Worm (Caenorhabditis elegans): ENCODE results near the gene nfx-1.
A peak's percentile ranks its signal among the peaks of the same experiment; 100 is the strongest.

The nfx-1 gene

DNA sequence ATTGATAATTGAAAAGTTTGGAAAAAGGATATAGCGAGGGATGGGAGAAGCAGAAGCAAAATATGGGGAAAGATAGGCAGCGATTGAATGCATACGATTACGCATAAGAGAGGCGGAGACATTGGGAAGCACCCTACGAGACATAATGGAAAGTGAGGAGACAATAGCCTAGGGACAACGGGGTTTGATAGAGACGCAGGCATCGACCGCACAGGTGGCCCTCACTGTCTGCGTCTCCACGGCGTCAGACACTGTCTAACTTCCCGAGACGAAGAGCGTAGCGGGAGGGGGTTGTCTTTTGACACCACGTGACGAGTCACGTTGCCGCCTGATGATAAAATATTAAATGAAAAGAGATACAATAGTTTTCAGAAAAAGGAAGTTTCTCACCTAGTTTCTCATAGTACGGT is 45.8 kb downstream of the nfx-1 start (continued):
- TF ChIP-seq sox-4 (tag; optimal IDR thresholded peaks at IDR 0.05) (peak; percentile 80), skn-1 (tag; optimal IDR thresholded peaks at IDR 0.05) (peak; percentile 83), irx-1 (tag; optimal IDR thresholded peaks at IDR 0.05) (peak; percentile 87), ces-1 (GFP tag; optimal IDR thresholded peaks at IDR 0.05) (no peak), nhr-76 (tag; optimal IDR thresholded peaks at IDR 0.05) (no peak), vab-15 (tag; optimal IDR thresholded peaks at IDR 0.05) (peak; percentile 24), pqm-1 (tag; optimal IDR thresholded peaks at IDR 0.05) (no peak), mep-1 (tag; optimal IDR thresholded peaks at IDR 0.05) (peak; percentile 78), ceh-90 (tag; optimal IDR thresholded peaks at IDR 0.05) (no peak), ceh-8 (GFP tag; optimal IDR thresholded peaks at IDR 0.05) (peak; percentile 52), aly-2 (tag; optimal IDR thresholded peaks at IDR 0.05) (peak; percentile 69), unc-62 (GFP tag; optimal IDR thresholded peaks at IDR 0.05) (no peak), hlh-17 (GFP tag; optimal IDR thresholded peaks at IDR 0.05; ENCODE audit: borderline replicate concordance) (no peak), ztf-11 (tag; optimal IDR thresholded peaks at IDR 0.05) (peak in 1 of 2 experiments; percentile 89), pag-3 (tag; optimal IDR thresholded peaks at IDR 0.05; ENCODE audit: borderline replicate concordance, insufficient read depth) (no peak), nhr-85 (tag) (peak; percentile 99), fos-1 (tag; optimal IDR thresholded peaks at IDR 0.05) (peak; percentile 60), nhr-11 (tag; optimal IDR thresholded peaks at IDR 0.05) (peak; percentile 85), dsc-1 (tag; optimal IDR thresholded peaks at IDR 0.05) (peak; percentile 91), hpl-2 (GFP tag; optimal IDR thresholded peaks at IDR 0.05) (peak; percentile 22), ceh-88 (GFP tag; IDR thresholded peaks at IDR 0.05) (peak; percentile 80), nhr-77 (tag; optimal IDR thresholded peaks at IDR 0.05) (peak; percentile 60), fkh-4 (tag; optimal IDR thresholded peaks at IDR 0.05; ENCODE audit: borderline replicate concordance) (peak; percentile 77), ceh-82 (tag; optimal IDR thresholded peaks at IDR 0.05) (peak; percentile 72 to 87 (median 81)), snpc-4 (tag; optimal IDR thresholded peaks at IDR 0.05) (peak; percentile 73), ztf-4 (tag; optimal IDR thresholded peaks at IDR 0.05) (peak; percentile 89), nhr-84 (tag; optimal IDR thresholded peaks at IDR 0.05) (no peak), unc-30 (tag; optimal IDR thresholded peaks at IDR 0.05) (no peak), blmp-1 (tag; optimal IDR thresholded peaks at IDR 0.05) (peak; percentile 54), mef-2 (tag; optimal IDR thresholded peaks at IDR 0.05) (peak; percentile 69), mdl-1 (tag; optimal IDR thresholded peaks at IDR 0.05) (peak; percentile 68 to 98), unc-98 (GFP tag; IDR thresholded peaks at IDR 0.05) (peak; percentile 85)

DNA sequence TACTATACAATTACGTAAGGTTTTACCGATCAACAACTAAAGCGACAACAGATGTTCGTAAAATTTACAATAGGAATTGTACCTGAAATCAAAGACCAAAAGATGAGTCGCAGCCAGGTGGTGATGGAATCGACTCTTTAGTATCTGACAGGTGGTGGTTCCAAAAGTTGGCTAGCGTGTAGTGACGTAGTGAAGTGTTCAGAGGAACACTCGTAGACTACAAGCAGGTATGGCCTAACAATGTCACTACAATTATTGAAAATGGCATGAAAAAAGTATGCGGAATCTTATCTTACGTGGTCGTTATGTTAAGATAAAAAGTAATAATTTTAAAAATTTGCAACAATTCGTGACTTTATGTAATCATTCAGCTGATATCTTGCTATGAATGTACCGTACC is 46.3 kb downstream of the nfx-1 start:
- TF ChIP-seq nhr-85 (tag) (peak; percentile 74), hpl-2 (GFP tag; optimal IDR thresholded peaks at IDR 0.05) (no peak)

- TF ChIP-seq C04F5.9 (tag; optimal IDR thresholded peaks at IDR 0.05) (no peak), mef-2 (tag; optimal IDR thresholded peaks at IDR 0.05) (no peak), nhr-20 (tag; optimal IDR thresholded peaks at IDR 0.05) (peak; percentile 16), aha-1 (tag; optimal IDR thresholded peaks at IDR 0.05) (no peak), nhr-71 (tag; optimal IDR thresholded peaks at IDR 0.05) (peak; percentile 28), ceh-90 (tag; optimal IDR thresholded peaks at IDR 0.05) (no peak), lin-35 (GFP tag; optimal IDR thresholded peaks at IDR 0.05) (peak in 1 of 2 experiments; percentile 57), nhr-237 (tag; optimal IDR thresholded peaks at IDR 0.05) (no peak), elt-2 (tag; optimal IDR thresholded peaks at IDR 0.05) (peak; percentile 72), jun-1 (tag; optimal IDR thresholded peaks at IDR 0.05) (peak; percentile 14), lin-14 (GFP tag; optimal IDR thresholded peaks at IDR 0.05) (peak; percentile 41), nhr-19 (GFP tag; conservative IDR thresholded peaks at IDR 0.05) (peak; percentile 34), nhr-90 (tag; optimal IDR thresholded peaks at IDR 0.05; ENCODE audit: poor library complexity) (peak; percentile 35), tlp-1 (tag; optimal IDR thresholded peaks at IDR 0.05) (no peak), mdl-1 (tag; optimal IDR thresholded peaks at IDR 0.05) (peak in 1 of 2 experiments; percentile 31), blmp-1 (tag; optimal IDR thresholded peaks at IDR 0.05) (peak; percentile 36), nhr-85 (tag) (peak; percentile 45), dpl-1 (GFP tag; optimal IDR thresholded peaks at IDR 0.05) (no peak)
These were observed 46.9 kb downstream of the nfx-1 start for ce11 chrIII:6421973-6422511.
